Worm (Caenorhabditis elegans) whole organism, young adult: ENCODE results near the gene lips-2.

Source experiments
- hsf-1 ChIP-seq: fragments of 200-800 bp; sonication (Bioruptor generic); IDR thresholded peaks from 2 replicates; pipeline ENCODE4 v1.3.6; 2022; ENCODE audit warnings: missing genetic modification reagents, missing genetic modification characterization, missing compliant biosample characterization
- let-607 ChIP-seq, 2 experiments: fragments of 200-800 bp in 1 of 2; sonication (Bioruptor generic) in 1 of 2; sonication (generic microtip) in 1 of 2; optimal IDR thresholded peaks; 2 replicates each; lab custom pipeline; 2016 to 2018; ENCODE audit warnings: mild to moderate bottlenecking in 2 of 2, missing compliant biosample characterization in 2 of 2, missing genetic modification characterization in 2 of 2, moderate library complexity in 2 of 2, missing genotype in 1 of 2
- madf-10 ChIP-seq: sonication (generic microtip); optimal IDR thresholded peaks from 2 replicates; lab custom pipeline; 2016; ENCODE audit warnings: mild to moderate bottlenecking, missing genetic modification characterization, missing compliant biosample characterization
- snpc-1.1 ChIP-seq: sonication (generic microtip); optimal IDR thresholded peaks from 2 replicates; lab custom pipeline; 2017; ENCODE audit warnings: missing genetic modification characterization, mild to moderate bottlenecking, missing compliant biosample characterization, antibody characterized with exemption, moderate library complexity, missing genotype, missing genetic modification reagents; ENCODE audit not compliant: insufficient read depth
- ztf-6 ChIP-seq: fragments of 200-800 bp; sonication (Bioruptor generic); IDR thresholded peaks from 2 replicates; pipeline ENCODE4 v1.3.6; 2022; ENCODE audit warnings: missing genetic modification reagents, missing genetic modification characterization, missing compliant biosample characterization

DNA sequence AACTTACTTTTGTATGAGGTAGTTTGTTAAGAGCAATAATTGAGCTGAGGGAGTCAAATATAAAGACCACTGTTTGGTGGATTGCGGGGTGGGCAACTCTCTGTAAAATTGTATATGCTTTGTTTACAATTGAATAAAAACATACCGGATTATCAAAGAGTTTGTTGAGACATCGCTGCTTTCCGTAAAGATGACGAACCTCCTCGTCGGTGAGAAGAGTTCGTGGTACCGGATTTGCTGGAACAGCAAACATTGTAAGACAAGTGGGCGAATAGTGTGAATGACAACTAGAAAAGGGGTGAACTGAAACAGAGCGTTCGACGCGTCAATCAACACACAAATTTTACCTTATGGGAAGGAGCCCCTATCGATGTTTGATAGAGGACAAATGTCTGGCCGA, 10.8 kb downstream of the lips-2 start, which contains the start of gene W06D11.2:
- TF ChIP-seq let-607 (tag; optimal IDR thresholded peaks at IDR 0.05; lab: Kevin White, UChicago) (no peak), madf-10 (tag; lab: Kevin White, UChicago) (no peak), hsf-1 (no peak), ztf-6 (GFP tag; lab: Robert Waterston, UW) (no peak), snpc-1.1 (tag; lab: Kevin White, UChicago) (no peak)
